Worm (Caenorhabditis elegans): Measurements from ENCODE around the gene C31H1.2.

The C31H1.2 gene

ce11 chrIV:5780234-5780788, 10.8 kb upstream of the C31H1.2 start (continued):
- peak; percentile 62 for TF ChIP-seq nhr-48 (tag; optimal IDR thresholded peaks at IDR 0.05)
- peak; percentile 23 for TF ChIP-seq pqm-1 (tag; optimal IDR thresholded peaks at IDR 0.05)
- no peak for TF ChIP-seq fkh-10 (GFP tag; optimal IDR thresholded peaks at IDR 0.05)
- TF ChIP-seq F37D6.2 (tag; optimal IDR thresholded peaks at IDR 0.05) = no peak
- no peak for TF ChIP-seq ztf-7 (tag; optimal IDR thresholded peaks at IDR 0.05)
- no peak for TF ChIP-seq jun-1 (tag; optimal IDR thresholded peaks at IDR 0.05)
- TF ChIP-seq spr-3 (GFP tag; optimal IDR thresholded peaks at IDR 0.05) = no peak
- no peak for TF ChIP-seq nhr-237 (tag; optimal IDR thresholded peaks at IDR 0.05)
- no peak for TF ChIP-seq ces-1 (GFP tag; optimal IDR thresholded peaks at IDR 0.05)
- TF ChIP-seq pha-4 (GFP tag; IDR thresholded peaks at IDR 0.05) = no peak
- no peak for TF ChIP-seq pha-4 (tag; optimal IDR thresholded peaks at IDR 0.05)
- TF ChIP-seq nhr-25 (tag; optimal IDR thresholded peaks at IDR 0.05; ENCODE audit: borderline replicate concordance, insufficient read depth) = no peak
- TF ChIP-seq lin-29 (GFP tag; IDR thresholded peaks at IDR 0.05) = no peak
- TF ChIP-seq dmd-6 (GFP tag; IDR thresholded peaks at IDR 0.05) = 0 out of 2 replicates have a peak, but pooled peaks have one; percentile 12

DNA sequence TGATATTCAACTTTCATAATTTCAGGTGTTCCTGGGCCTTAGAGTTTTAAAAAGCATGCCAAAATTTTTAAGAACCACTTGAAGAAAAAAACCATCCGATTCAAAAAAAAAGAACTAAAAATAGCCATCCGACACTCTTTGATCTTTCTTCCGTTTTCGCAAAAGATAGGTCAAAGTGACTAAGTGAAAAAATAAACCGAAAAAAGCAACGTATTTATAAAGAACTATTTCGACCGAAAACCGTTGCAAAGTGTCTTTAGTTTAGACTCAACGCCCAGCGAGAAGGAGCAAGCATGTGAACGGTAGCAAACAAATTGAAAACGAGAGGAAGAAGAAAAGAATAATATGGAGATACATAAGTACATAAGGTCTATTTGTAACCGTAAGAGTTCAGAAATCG, 7.4 kb upstream of the C31H1.2 start:
- TF ChIP-seq nhr-25 (tag; optimal IDR thresholded peaks at IDR 0.05; ENCODE audit: borderline replicate concordance, insufficient read depth) = no peak
- TF ChIP-seq unc-62 (GFP tag; optimal IDR thresholded peaks at IDR 0.05 in 1 of 2) = peak in 1 of 2 experiments; percentile 94
- TF ChIP-seq unc-62 (tag; optimal IDR thresholded peaks at IDR 0.05) = no peak
- TF ChIP-seq tag-97 (GFP tag; IDR thresholded peaks at IDR 0.05) = no peak
- TF ChIP-seq nhr-77 (tag; optimal IDR thresholded peaks at IDR 0.05) = no peak

ce11 chrIV:5795495-5795894, 4.4 kb downstream of the C31H1.2 start:
- no peak for TF ChIP-seq ztf-7 (tag; optimal IDR thresholded peaks at IDR 0.05)
- peak in 1 of 2 experiments; percentile 91 for TF ChIP-seq unc-62 (GFP tag; optimal IDR thresholded peaks at IDR 0.05 in 1 of 2)
- TF ChIP-seq unc-62 (tag; optimal IDR thresholded peaks at IDR 0.05) = no peak

- TF ChIP-seq lin-15B (tag; optimal IDR thresholded peaks at IDR 0.05) (no peak), ceh-20 (GFP tag; IDR thresholded peaks at IDR 0.05) (no peak), dmd-6 (GFP tag; IDR thresholded peaks at IDR 0.05) (no peak), F10B5.3 (tag; optimal IDR thresholded peaks at IDR 0.05) (no peak)
Observed at ce11 chrIV:5796694-5797093, 5.6 kb downstream of the C31H1.2 start, which contains the start of gene C31H1.5. TSS of gene C31H1.5 (minus strand) at chrIV:5796794.

DNA sequence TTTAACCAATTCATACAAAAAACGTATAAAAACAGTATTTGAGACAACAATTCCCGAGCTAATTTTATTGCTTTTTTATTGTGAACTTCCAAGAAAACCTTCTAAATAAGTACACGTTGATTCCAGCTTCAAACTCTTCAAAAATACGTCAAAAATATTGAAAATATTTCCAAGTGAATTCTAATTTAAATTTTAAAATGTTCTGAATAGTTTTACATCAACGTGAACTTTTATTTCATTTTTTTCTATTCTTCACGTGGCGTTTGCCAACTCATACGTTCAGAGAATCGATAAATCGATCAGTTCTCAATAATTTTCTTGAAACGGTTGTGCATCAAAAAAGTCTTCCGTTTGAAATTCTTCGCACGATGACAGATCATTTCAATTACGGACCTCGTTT, 6.1 kb downstream of the C31H1.2 start, which contains the start of gene C31H1.1:
TSS of gene C31H1.1 (plus strand) at position 301 of the 400 bp plus-strand sequence.
- no peak for TF ChIP-seq spr-1 (tag; optimal IDR thresholded peaks at IDR 0.05)
- no peak for TF ChIP-seq ceh-20 (GFP tag; IDR thresholded peaks at IDR 0.05)
- no peak for TF ChIP-seq dmd-9 (GFP tag; IDR thresholded peaks at IDR 0.05)
- no peak for TF ChIP-seq lin-38 (GFP tag; IDR thresholded peaks at IDR 0.05)
- no peak for TF ChIP-seq pha-4 (GFP tag; IDR thresholded peaks at IDR 0.05)
- TF ChIP-seq pha-4 (tag; optimal IDR thresholded peaks at IDR 0.05) = no peak
- TF ChIP-seq F37D6.2 (tag; optimal IDR thresholded peaks at IDR 0.05) = no peak
- TF ChIP-seq tra-1 (GFP tag; IDR thresholded peaks at IDR 0.05) = no peak
- TF ChIP-seq lin-1 (GFP tag; IDR thresholded peaks at IDR 0.05) = no peak
- TF ChIP-seq nhr-76 (tag; optimal IDR thresholded peaks at IDR 0.05) = no peak
- no peak for TF ChIP-seq Y75B8A.6 (GFP tag; IDR thresholded peaks at IDR 0.05)

DNA sequence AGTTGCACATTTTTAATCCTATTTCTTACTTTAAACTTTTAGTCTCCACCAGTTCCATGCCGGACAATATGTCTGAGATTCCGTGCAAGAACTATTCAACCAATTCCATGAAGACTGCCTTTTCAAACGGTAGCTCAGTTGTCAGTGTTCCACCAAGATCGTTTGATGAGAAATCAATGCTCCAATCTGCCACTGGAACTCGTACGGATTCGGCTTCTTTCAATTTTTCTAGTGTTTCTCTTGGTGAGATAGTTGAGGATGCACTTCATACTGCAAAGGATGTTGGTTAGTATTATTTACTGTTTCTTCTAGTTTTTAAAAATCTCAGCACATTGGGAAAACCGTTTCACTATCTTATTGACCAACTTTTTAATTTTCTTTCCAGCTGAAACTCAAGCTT, 8.5 kb downstream of the C31H1.2 start:
- TF ChIP-seq fkh-10 (GFP tag; optimal IDR thresholded peaks at IDR 0.05) (no peak), unc-62 (GFP tag; optimal IDR thresholded peaks at IDR 0.05 in 1 of 2) (peak in 1 of 2 experiments; percentile 95), unc-62 (tag; optimal IDR thresholded peaks at IDR 0.05) (no peak), lin-15B (tag; optimal IDR thresholded peaks at IDR 0.05) (no peak)

DNA sequence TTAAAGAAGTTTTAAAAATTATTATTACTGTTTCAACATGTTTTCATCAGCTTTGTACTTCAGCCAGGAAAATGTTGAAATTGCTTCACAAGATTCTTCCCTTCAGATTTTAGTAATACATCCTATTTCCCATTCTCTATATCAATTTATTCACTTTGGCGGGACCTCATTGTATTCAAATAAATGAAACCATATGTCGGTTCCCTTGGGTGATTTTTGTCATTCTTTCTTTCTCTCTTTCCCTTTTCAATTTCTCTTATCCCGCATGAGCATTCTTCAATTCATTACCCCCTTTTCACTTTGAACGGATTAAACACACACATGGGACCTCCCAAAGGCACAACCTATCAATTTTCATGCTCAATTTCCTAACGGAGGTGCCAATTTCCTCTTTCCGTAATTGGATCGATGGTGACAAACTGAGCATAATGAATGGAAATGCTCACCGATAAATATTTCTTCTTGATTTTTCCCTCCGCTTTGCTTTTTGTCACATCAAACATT, 12.5 kb downstream of the C31H1.2 start:
- TF ChIP-seq mep-1 (tag; optimal IDR thresholded peaks at IDR 0.05) = no peak
- TF ChIP-seq T26A8.4 (GFP tag; IDR thresholded peaks at IDR 0.05) = no peak
- no peak for TF ChIP-seq ZK546.5 (tag; optimal IDR thresholded peaks at IDR 0.05)
- no peak for TF ChIP-seq nhr-42 (GFP tag; IDR thresholded peaks at IDR 0.05)
- no peak for TF ChIP-seq ztf-7 (tag; optimal IDR thresholded peaks at IDR 0.05)
- TF ChIP-seq dpl-1 (GFP tag; optimal IDR thresholded peaks at IDR 0.05) = no peak
- TF ChIP-seq lin-38 (GFP tag; IDR thresholded peaks at IDR 0.05) = no peak
- TF ChIP-seq Y105C5A.15 (GFP tag; IDR thresholded peaks at IDR 0.05) = no peak
